Worm (Caenorhabditis elegans): ENCODE measurements around the gene ilcr-2.

ilcr-2 gene

DNA sequence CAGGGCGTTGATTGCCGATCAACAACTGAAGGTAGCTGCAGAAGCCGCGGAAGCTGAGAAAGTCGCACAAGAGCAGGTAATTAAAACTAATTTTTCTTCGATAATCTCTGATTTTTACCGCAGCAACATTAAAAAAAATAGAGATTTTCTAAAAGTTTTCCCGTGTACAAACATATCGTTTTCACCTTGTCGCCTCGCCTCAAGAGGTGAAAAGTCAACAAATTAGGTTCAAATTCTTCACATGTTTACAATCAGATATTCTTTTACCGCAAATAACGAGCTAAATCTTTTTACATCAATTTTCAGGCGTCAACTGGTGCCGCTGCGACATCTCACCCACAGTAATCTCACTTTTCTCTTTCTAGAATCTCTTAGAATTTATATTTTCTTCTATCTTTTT lies at the start of gene ilcr-2:
Gene ilcr-2 (plus strand): TSS at position 301 of the 400 bp plus-strand sequence.
- TF ChIP-seq unc-62 (GFP tag; optimal IDR thresholded peaks at IDR 0.05), result no peak

DNA sequence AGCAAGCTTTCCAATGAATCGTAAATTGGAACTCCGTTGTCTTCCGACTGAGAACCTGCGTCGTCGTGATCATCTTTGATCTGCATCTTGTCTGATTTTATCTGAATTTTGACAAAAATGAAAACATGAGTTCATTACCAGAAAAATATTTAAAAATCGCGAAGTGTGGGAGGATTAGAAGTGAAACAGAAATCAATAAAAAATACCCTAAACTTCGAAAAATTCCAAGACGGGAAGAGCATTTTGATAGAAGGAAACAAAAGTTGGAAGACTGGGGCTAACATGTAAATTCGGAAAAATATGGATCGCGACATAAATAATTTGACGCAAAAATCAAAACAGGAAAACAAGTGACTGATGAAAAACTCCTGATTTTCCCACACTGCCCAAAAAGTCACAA lies 49.4 kb upstream of the ilcr-2 start, which contains the start of gene F07F6.8:
Gene F07F6.8 (minus strand): TSS at position 101 of the 400 bp plus-strand sequence.
- TF ChIP-seq unc-62 (GFP tag; optimal IDR thresholded peaks at IDR 0.05), result no peak

DNA sequence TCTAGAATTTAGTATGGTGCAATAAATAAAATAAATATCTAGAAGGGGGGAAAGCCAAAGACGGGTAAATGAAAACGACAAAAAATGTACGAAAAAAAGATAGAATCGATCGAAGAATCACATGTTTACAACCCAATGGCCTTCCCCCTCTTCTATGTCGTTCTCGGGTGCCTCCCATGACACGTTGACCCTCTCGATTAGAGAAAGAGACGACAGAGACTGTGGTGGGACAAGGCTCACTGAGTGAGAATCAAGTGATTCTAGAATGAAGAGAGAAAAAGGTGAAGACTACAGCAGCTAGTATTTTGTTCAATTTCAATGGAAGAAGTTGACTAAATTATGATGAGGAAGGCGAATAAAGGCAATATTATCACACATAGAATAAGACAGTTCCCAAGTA lies 49.0 kb upstream of the ilcr-2 start:
- no peak for TF ChIP-seq unc-62 (GFP tag; optimal IDR thresholded peaks at IDR 0.05)

DNA sequence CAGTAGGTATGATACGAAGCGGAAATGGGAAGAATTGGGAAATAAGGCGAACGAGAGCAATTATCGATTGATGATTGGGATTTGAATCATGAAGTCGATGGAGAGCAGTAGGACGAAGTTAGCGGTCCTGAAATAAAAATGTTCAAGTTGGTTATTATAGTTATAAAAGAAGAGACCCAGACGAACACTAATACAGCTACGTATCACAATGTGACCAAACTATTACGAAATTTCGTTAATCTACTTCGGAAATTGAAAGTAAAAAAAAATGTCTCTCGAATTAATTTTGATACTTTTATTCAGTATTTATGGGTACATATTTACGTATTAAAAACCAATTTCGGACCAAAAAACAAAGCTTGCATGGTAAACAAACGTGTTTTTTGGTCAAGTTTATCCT lies 48.6 kb upstream of the ilcr-2 start:
- no peak for TF ChIP-seq unc-62 (GFP tag; optimal IDR thresholded peaks at IDR 0.05)

DNA sequence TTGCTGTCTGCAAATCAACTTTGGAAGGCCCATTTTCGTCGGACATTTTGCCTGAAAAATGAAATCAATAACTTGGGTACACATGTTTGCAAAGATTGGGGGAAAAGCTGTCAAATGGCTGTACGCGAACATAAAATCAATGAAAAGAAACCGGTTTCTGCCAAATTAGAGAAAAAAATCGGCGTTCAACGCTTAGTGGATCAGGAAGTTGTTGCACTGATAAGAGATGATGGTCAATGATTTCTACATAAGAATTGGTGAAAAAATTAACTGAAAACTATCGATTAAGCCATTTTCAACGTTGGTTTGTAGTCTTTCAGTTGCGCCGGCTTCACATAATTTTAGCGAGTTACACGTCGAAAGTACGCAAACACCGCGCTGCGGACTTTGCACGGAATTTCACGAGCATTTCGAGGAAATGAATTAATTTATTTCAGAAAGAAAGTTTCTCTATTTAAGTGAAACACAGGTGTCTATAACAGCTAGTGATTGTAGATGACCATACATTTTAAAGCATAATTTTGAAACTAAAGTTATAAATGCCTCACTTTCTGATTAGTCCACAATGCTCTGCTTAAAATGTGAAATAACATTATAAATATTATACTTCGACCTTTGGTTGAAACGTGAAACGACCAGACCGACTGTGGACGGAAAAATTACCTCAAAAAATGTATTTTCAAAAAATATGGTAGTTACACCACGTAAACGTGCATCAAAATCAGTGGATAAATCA lies 45.4 kb upstream of the ilcr-2 start, which contains the start of the genes F07F6.4 and F07F6.2:
Gene F07F6.4 (minus strand): TSS at position 51 of the 736 bp plus-strand sequence.
Gene F07F6.2 (plus strand): TSS at position 686 of the 736 bp plus-strand sequence.
- no peak for TF ChIP-seq unc-62 (GFP tag; optimal IDR thresholded peaks at IDR 0.05)

DNA sequence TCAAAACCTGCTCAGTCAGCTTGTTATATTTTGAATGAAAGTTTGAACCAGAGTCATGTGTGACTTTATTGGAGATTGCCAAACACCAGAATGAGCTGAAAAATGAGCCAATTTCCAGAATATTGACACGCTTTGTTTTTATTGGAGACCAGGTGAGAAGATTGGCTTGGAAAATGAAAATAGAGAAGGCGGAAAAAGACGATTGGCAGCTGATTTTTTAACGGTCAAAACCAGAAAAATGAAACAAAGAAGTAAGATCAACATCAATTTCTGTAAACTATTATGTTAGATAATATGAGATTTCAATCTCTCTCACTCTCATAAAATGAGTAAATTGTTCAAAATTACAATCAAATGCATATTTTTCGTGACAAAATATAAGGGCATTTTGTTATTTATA lies 42.0 kb upstream of the ilcr-2 start, which contains the start of gene srx-114:
Gene srx-114 (minus strand): TSS at position 101 of the 400 bp plus-strand sequence.
- no peak for TF ChIP-seq unc-62 (GFP tag; optimal IDR thresholded peaks at IDR 0.05)

DNA sequence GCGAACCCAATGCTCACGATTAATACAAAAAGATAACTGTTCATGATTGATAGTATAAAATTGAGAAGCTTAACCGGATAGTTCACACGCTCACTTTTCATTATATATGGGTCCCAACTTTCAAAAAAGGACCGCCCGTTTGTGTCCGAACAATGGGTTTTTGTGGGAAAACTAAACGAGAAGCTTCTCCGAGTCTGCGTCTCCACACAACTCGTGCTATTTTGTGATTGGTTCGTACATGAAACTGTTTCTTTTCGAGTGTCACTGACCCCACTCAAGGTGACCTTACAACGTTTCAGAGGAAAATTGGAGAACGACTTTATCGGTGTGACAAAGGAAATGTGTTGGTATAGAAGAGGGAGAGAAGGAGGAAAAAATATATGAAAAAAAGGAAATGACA lies 38.2 kb upstream of the ilcr-2 start, which contains the start of gene dct-5:
Gene dct-5 (minus strand): TSS at position 101 of the 400 bp plus-strand sequence.
- TF ChIP-seq unc-62 (GFP tag; optimal IDR thresholded peaks at IDR 0.05), result no peak

DNA sequence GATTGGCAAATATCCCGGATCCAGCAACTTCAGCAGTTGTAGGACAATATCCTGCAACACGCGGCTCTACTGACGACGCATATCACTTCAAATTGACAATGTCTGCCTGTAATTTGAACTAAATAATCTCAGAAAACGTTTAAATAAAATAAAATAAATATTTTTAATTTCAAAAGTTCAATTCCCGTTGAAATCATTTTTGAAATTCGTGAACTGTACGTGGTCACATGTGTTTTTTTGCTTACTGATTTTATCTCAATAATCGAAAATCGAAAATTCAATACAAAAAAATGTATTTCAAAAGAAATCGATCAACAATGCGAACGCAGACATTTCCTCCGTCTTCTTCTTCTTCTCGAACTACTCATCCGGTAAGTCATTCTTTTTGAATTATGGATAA lies 37.5 kb upstream of the ilcr-2 start, which contains the start of gene F07F6.1:
Gene F07F6.1 (plus strand): TSS at position 301 of the 400 bp plus-strand sequence.
- TF ChIP-seq unc-62 (GFP tag; optimal IDR thresholded peaks at IDR 0.05), result no peak

DNA sequence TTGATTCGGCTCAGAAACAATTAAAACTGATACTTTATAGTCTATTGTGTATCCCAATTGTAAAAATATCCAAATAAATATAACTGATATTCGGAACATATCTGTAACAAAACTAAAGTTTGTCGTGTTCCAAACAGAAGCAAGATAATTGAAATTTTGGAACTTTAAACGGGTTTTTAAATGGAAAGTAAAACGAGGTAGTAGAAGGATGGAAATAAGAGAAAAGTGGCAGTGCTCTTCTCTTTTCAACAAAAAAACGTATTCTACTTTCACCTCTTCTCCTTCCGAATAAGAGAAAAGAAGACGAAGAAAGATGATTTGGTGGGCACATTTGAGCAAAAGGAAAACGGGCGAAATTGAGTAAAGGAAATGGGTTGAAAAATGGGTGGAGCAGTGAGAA lies 28.5 kb upstream of the ilcr-2 start, which contains the start of gene nmr-1:
Gene nmr-1 (minus strand): TSS at position 101 of the 400 bp plus-strand sequence.
- TF ChIP-seq unc-62 (GFP tag; optimal IDR thresholded peaks at IDR 0.05), result no peak

DNA sequence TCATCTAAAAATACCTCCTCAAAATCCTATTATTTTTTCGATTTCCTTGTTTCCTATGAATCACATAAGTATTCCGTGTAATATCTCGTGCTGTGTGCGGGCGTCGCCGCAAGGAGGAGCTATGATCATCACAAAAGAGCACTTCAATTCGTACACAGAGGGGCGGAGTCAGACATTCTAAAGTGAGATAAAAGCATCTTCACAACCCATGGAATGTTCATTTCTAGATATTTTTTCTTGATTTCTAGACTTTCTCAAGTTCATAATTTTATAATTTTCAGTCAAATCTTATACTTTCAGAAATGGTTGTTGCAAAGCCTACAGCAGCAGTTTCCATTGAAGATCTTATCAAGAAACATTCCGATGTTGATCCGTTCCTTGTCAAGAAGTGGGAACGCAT lies 27.7 kb upstream of the ilcr-2 start, which contains the start of gene cex-1:
Gene cex-1 (plus strand): TSS at position 301 of the 400 bp plus-strand sequence.
- no peak for TF ChIP-seq unc-62 (GFP tag; optimal IDR thresholded peaks at IDR 0.05)

DNA sequence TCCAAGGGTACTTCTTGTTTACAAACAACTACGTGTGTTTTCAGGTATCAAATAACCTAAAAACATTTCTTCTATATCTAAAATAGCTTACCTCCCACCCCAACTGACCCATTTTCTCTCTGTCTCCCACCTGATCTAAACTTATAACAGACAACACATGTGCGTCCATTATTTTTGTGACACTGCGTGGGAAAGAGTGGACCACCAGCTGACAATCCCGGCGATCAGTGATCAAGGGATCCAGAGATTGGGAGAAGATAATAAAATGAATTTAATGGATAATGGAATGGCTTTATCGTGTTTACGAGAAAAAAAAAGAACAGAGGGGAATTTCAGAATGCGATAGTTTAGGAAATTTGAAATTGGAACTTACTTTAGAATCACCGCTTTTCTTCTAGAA lies 25.8 kb upstream of the ilcr-2 start:
- no peak for TF ChIP-seq unc-62 (GFP tag; optimal IDR thresholded peaks at IDR 0.05)

DNA sequence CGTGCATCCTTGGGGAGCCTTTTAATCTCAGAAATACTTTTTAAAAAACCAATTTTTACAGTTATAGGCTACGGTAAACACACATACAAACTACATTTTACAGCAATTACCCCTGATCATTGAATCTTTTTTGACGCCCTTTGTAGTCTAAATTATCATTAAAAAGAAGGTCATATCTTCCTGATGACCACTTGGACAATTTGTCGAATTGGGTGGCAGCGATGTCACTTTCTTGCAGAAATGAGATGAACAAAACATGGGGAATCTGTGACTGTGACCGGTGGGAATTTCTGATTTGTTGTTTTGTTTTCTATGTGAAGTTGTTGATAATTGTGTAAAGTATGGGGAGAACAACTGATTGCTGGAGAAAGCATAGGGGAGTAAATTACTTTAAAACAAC lies 25.4 kb upstream of the ilcr-2 start:
- no peak for TF ChIP-seq unc-62 (GFP tag; optimal IDR thresholded peaks at IDR 0.05)

DNA sequence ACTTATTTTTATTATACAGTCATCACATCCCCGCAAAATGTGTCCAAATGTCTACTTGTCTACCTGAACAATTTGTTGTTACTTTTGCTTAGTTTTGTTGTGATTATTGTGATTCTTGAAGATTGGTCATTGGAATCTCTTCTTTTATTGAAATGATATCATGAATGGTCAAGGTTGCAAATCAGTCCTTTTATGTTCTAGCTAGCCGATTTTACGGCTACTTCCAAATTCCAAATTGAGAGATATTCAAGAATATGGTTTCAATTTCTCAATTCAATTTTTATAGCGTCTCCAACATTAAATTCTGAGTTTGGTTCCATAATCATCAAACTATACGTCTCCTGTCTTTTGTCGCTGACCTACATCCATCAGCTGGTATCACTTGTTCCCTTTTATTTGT lies 23.8 kb upstream of the ilcr-2 start:
- TF ChIP-seq unc-62 (GFP tag; optimal IDR thresholded peaks at IDR 0.05), result no peak

DNA sequence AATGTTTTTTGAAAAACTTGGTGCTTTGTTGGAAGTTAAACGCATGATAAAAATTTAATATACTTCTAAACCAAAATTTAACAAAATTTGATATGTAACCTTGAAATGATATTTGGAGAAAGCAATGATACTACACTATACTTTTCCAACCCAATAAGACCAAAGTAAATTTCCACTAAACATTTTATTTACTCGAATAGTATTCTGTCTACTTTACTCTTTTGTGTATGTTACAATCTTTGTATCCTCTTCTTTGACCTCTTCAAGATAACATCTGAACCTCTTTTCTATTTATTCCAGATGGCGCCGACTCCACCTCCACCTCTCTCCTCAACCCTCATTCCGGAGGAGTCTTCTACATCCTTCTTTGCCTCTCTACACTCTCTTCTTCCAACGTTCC lies 21.5 kb upstream of the ilcr-2 start, which contains the start of gene dhs-5:
Gene dhs-5 (plus strand): TSS at position 301 of the 400 bp plus-strand sequence.
- TF ChIP-seq unc-62 (GFP tag; optimal IDR thresholded peaks at IDR 0.05), result no peak

DNA sequence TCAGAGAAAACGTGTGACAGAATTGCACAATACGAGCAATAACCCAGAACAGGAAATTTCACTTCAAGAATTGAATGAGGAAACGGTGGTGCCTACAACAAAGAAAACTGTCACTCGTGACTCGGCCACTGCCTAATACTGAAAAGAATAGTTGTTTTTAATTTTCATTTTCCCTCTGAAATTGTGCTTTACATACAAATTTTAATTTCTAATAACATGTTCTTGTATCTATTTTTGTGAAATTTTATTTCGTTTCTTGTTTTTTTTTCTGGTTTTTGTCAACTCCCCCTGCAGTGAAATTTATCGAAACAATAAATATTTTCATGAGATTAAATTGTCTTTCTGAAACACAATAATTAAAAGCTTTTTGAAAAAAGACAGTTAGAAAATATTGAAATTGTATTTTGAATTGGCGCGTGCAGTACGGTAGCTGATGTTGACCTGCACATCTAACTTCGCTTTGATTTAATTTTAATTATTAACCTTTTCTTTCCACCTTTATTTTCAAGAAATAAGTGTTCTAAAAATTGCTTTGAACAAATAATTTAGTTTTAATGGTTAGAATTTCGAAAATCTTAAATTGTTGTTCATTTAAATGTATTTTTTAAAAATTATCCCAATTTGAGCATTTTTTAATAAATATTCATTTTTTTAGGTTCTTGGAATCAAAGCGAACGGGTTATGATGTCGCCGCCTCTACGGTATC lies 19.2 kb upstream of the ilcr-2 start, which contains the start of gene daz-1:
Gene daz-1 (plus strand): TSS at position 656 of the 706 bp plus-strand sequence.
- TF ChIP-seq unc-62 (GFP tag; optimal IDR thresholded peaks at IDR 0.05), result no peak

All from whole organism, dauer.